Worm (Caenorhabditis elegans) whole organism, L3 larva: ENCODE results near the gene Y32G9A.5.

ENCODE experiments used
- R02D3.7 ChIP-seq: fragments of 150-350 bp; optimal IDR thresholded peaks from 2 replicates; lab custom pipeline; 2014; ENCODE audit warnings: missing biosample characterization, missing genetic modification characterization
- elt-1 ChIP-seq: fragments of 150-350 bp; optimal IDR thresholded peaks from 2 replicates; lab custom pipeline; 2014; ENCODE audit warnings: missing biosample characterization, missing genetic modification characterization
- jun-1 ChIP-seq: fragments of 150-350 bp; optimal IDR thresholded peaks from 2 replicates; lab custom pipeline; 2014; ENCODE audit warnings: missing biosample characterization, missing genetic modification reagents, missing genetic modification characterization
- nhr-12 ChIP-seq: fragments of 150-350 bp; optimal IDR thresholded peaks from 2 replicates; lab custom pipeline; 2014; ENCODE audit warnings: missing biosample characterization, missing genetic modification characterization
- pha-4 ChIP-seq: fragments of 150-350 bp; optimal IDR thresholded peaks from 2 replicates; lab custom pipeline; 2014; ENCODE audit warnings: missing biosample characterization, missing genetic modification reagents, missing genetic modification characterization
- snpc-4 ChIP-seq: fragments of 150-350 bp; optimal IDR thresholded peaks from 2 replicates; lab custom pipeline; 2014; ENCODE audit warnings: missing biosample characterization, missing genetic modification characterization

- TF ChIP-seq jun-1 (tag; lab: Kevin White, UChicago) (no peak), R02D3.7 (no peak), pha-4 (tag; lab: Kevin White, UChicago) (peak; percentile 61), nhr-12 (tag; lab: Kevin White, UChicago) (no peak), elt-1 (no peak), snpc-4 (tag; lab: Kevin White, UChicago) (no peak)
Observed at ce11 chrV:1883131-1883530, 24.3 kb upstream of the Y32G9A.5 start.
